Worm (Caenorhabditis elegans) whole organism, early embryonic: ENCODE measurements around the gene F14H3.6.

ENCODE experiments used
- ama-1 ChIP-seq: fragments of 150-350 bp; optimal IDR thresholded peaks from 2 replicates; lab custom pipeline; 2014
- ceh-36 ChIP-seq: sonication (generic microtip); optimal IDR thresholded peaks from 2 replicates; lab custom pipeline; 2016; ENCODE audit warnings: missing genetic modification characterization, inconsistent platforms, missing compliant biosample characterization
- flt-1 ChIP-seq: fragments of 200-800 bp; sonication (Bioruptor generic); IDR thresholded peaks from 2 replicates; pipeline ENCODE4 v1.3.6; 2022; ENCODE audit warnings: missing genetic modification characterization, missing compliant biosample characterization
- hmg-4 ChIP-seq: fragments of 200-800 bp; sonication (Bioruptor generic); optimal IDR thresholded peaks from 2 replicates; lab custom pipeline; 2018; ENCODE audit warnings: mild to moderate bottlenecking, missing genetic modification characterization, missing compliant biosample characterization
- pes-1 ChIP-seq: fragments of 200-800 bp; sonication (Bioruptor generic); IDR thresholded peaks from 2 replicates; pipeline ENCODE4 v1.3.6; 2022; ENCODE audit warnings: missing genetic modification reagents, missing genetic modification characterization, missing compliant biosample characterization
- scrt-1 ChIP-seq: fragments of 200-800 bp; sonication (Bioruptor generic); IDR thresholded peaks from 2 replicates; pipeline ENCODE4 v1.3.6; 2022; ENCODE audit warnings: missing genetic modification characterization, missing compliant biosample characterization
- tbx-11 ChIP-seq: fragments of 200-800 bp; sonication (Bioruptor generic); IDR thresholded peaks from 2 replicates; pipeline ENCODE4 v1.3.6; 2022; ENCODE audit warnings: missing genetic modification characterization, missing compliant biosample characterization
- tra-4 ChIP-seq: sonication (generic microtip); optimal IDR thresholded peaks from 2 replicates; lab custom pipeline; 2017; ENCODE audit warnings: missing genetic modification characterization, missing compliant biosample characterization

DNA sequence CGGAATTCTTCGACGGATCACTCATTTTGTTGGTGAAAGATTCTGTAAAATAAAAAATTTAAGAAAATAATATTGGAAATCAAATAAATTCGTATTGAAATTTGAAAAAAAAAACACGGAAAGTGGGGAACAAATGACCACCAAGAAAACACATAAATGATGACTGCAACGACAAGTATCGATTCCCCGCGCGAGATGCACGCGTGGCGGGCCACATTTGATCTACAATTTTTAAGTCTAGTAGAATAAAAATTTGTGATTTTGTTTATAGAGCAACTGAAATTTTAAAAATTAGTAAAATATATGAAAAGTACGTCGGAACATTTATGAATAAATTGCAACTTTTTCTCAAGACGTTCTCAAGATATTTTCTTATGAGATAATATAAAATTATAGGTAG, 3.7 kb downstream of the F14H3.6 start, which contains the start of gene F14H3.4:
- TF ChIP-seq flt-1 (GFP tag; lab: Robert Waterston, UW), result no peak
- TF ChIP-seq ama-1 (lab: Kevin White, UChicago), result no peak
- no peak for TF ChIP-seq ceh-36 (tag; lab: Kevin White, UChicago)
- TF ChIP-seq hmg-4 (GFP tag; lab: Kevin White, UChicago), result no peak
- no peak for TF ChIP-seq tbx-11 (GFP tag; lab: Robert Waterston, UW)
- TF ChIP-seq scrt-1 (GFP tag; lab: Robert Waterston, UW), result no peak
- no peak for TF ChIP-seq tra-4 (tag; lab: Kevin White, UChicago)
- no peak for TF ChIP-seq pes-1 (GFP tag; lab: Robert Waterston, UW)
